Worm (Caenorhabditis elegans) whole organism, mixed stage, embryonic: ENCODE data around the gene F13H10.3.

Experiments used
- M03D4.4 ChIP-seq: sonication (generic microtip); optimal IDR thresholded peaks from 2 replicates; lab custom pipeline; 2017; ENCODE audit warnings: mild to moderate bottlenecking, missing genetic modification characterization, missing compliant biosample characterization
- bed-3 ChIP-seq: fragments of 200-800 bp; sonication (Bioruptor generic); optimal IDR thresholded peaks from 3 replicates; lab custom pipeline; 2018; ENCODE audit warnings: mild to moderate bottlenecking, missing genetic modification characterization, moderate library complexity, missing compliant biosample characterization
- blmp-1 ChIP-seq: fragments of 150-350 bp; optimal IDR thresholded peaks from 2 replicates; lab custom pipeline; 2014; ENCODE audit warnings: missing biosample characterization, missing genetic modification characterization
- ceh-39 ChIP-seq: fragments of 150-350 bp; optimal IDR thresholded peaks from 2 replicates; lab custom pipeline; 2014; ENCODE audit warnings: missing biosample characterization, missing genetic modification characterization
- ceh-43 ChIP-seq: fragments of 200-800 bp; sonication (Bioruptor generic); optimal IDR thresholded peaks from 2 replicates; lab custom pipeline; 2018; ENCODE audit warnings: mild to moderate bottlenecking, missing genetic modification characterization, moderate library complexity, missing compliant biosample characterization
- ceh-83 ChIP-seq: fragments of 200-800 bp; sonication (Bioruptor generic); optimal IDR thresholded peaks from 2 replicates; lab custom pipeline; 2018; ENCODE audit warnings: mild to moderate bottlenecking, missing genetic modification characterization, missing compliant biosample characterization
- ces-1 ChIP-seq: fragments of 150-350 bp; optimal IDR thresholded peaks from 2 replicates; lab custom pipeline; 2014; ENCODE audit warnings: missing biosample characterization, missing genetic modification reagents, missing genetic modification characterization
- cnd-1 ChIP-seq: fragments of 200-800 bp; sonication (Bioruptor generic); optimal IDR thresholded peaks from 2 replicates; lab custom pipeline; 2018; ENCODE audit warnings: mild to moderate bottlenecking, missing genetic modification characterization, missing compliant biosample characterization
- drap-1 ChIP-seq: fragments of 200-800 bp; sonication (Bioruptor generic); optimal IDR thresholded peaks from 3 replicates; lab custom pipeline; 2018; ENCODE audit warnings: mild to moderate bottlenecking, missing genetic modification characterization, missing compliant biosample characterization
- elt-1 ChIP-seq: sonication (generic microtip); optimal IDR thresholded peaks from 2 replicates; lab custom pipeline; 2017; ENCODE audit warnings: missing genetic modification characterization, mild to moderate bottlenecking, missing compliant biosample characterization, antibody characterized with exemption, moderate library complexity, borderline replicate concordance; ENCODE audit not compliant: insufficient read depth
- elt-3 ChIP-seq: fragments of 150-350 bp; optimal IDR thresholded peaks from 2 replicates; lab custom pipeline; 2014; ENCODE audit warnings: missing biosample characterization, missing genetic modification characterization
- flh-1 ChIP-seq: fragments of 200-800 bp; sonication (Bioruptor generic); optimal IDR thresholded peaks from 2 replicates; lab custom pipeline; 2018; ENCODE audit warnings: mild to moderate bottlenecking, missing genetic modification characterization, moderate library complexity, missing compliant biosample characterization
- ham-2 ChIP-seq: fragments of 200-800 bp; sonication (Bioruptor generic); optimal IDR thresholded peaks from 2 replicates; lab custom pipeline; 2018; ENCODE audit warnings: mild to moderate bottlenecking, missing genetic modification characterization, missing compliant biosample characterization
- hlh-1 ChIP-seq: fragments of 150-350 bp; optimal IDR thresholded peaks from 2 replicates; lab custom pipeline; 2014; ENCODE audit warnings: missing biosample characterization, missing genetic modification reagents, missing genetic modification characterization
- lin-13 ChIP-seq: fragments of 150-350 bp; optimal IDR thresholded peaks from 2 replicates; lab custom pipeline; 2014; ENCODE audit warnings: missing biosample characterization, missing genetic modification characterization
- lin-32 ChIP-seq: fragments of 200-800 bp; sonication (Bioruptor generic); optimal IDR thresholded peaks from 2 replicates; lab custom pipeline; 2018; ENCODE audit warnings: mild to moderate bottlenecking, missing genetic modification characterization, missing compliant biosample characterization
- lsy-2 ChIP-seq: fragments of 150-350 bp; optimal IDR thresholded peaks from 2 replicates; lab custom pipeline; 2014; ENCODE audit warnings: missing biosample characterization, missing genetic modification characterization
- mab-5 ChIP-seq: fragments of 150-350 bp; optimal IDR thresholded peaks from 2 replicates; lab custom pipeline; 2014; ENCODE audit warnings: missing biosample characterization, missing genetic modification characterization
- mep-1 ChIP-seq: fragments of 150-350 bp; optimal IDR thresholded peaks from 2 replicates; lab custom pipeline; 2017; ENCODE audit warnings: missing biosample characterization, missing genetic modification reagents, missing genetic modification characterization, inconsistent platforms
- mls-2 ChIP-seq: sonication (generic microtip); optimal IDR thresholded peaks from 2 replicates; lab custom pipeline; 2016; ENCODE audit warnings: mild to moderate bottlenecking, missing genetic modification characterization, moderate library complexity, missing compliant biosample characterization
- nhr-12 ChIP-seq: fragments of 150-350 bp; optimal IDR thresholded peaks from 2 replicates; lab custom pipeline; 2014; ENCODE audit warnings: missing biosample characterization, missing genetic modification characterization
- nhr-2 ChIP-seq: fragments of 150-350 bp; optimal IDR thresholded peaks from 2 replicates; lab custom pipeline; 2014; ENCODE audit warnings: missing biosample characterization, missing genetic modification characterization
- nhr-237 ChIP-seq: fragments of 150-350 bp; optimal IDR thresholded peaks from 2 replicates; lab custom pipeline; 2014; ENCODE audit warnings: missing biosample characterization, missing genetic modification characterization
- nhr-28 ChIP-seq: fragments of 150-350 bp; optimal IDR thresholded peaks from 2 replicates; lab custom pipeline; 2014; ENCODE audit warnings: missing biosample characterization, missing genetic modification characterization
- nhr-76 ChIP-seq: sonication (generic microtip); optimal IDR thresholded peaks from 2 replicates; lab custom pipeline; 2017; ENCODE audit warnings: missing biosample characterization, missing genetic modification characterization
- pha-4 ChIP-seq: fragments of 150-350 bp; optimal IDR thresholded peaks from 2 replicates; lab custom pipeline; 2018; ENCODE audit warnings: missing biosample characterization, missing genetic modification reagents, missing genetic modification characterization
- sem-2 ChIP-seq: fragments of 200-800 bp; sonication (Bioruptor generic); optimal IDR thresholded peaks from 2 replicates; lab custom pipeline; 2018; ENCODE audit warnings: mild to moderate bottlenecking, missing genetic modification characterization, missing compliant biosample characterization
- snpc-4 ChIP-seq: fragments of 150-350 bp; optimal IDR thresholded peaks from 2 replicates; lab custom pipeline; 2014; ENCODE audit warnings: missing biosample characterization, missing genetic modification characterization
- sptf-1 ChIP-seq: sonication (generic microtip); optimal IDR thresholded peaks from 2 replicates; lab custom pipeline; 2017; ENCODE audit warnings: mild to moderate bottlenecking, missing genetic modification characterization, moderate library complexity, missing compliant biosample characterization
- tbx-8 ChIP-seq: fragments of 200-800 bp; sonication (Bioruptor generic); optimal IDR thresholded peaks from 2 replicates; lab custom pipeline; 2018; ENCODE audit warnings: mild to moderate bottlenecking, missing genetic modification characterization, moderate library complexity, missing compliant biosample characterization
- unc-120 ChIP-seq: sonication (generic microtip); optimal IDR thresholded peaks from 2 replicates; lab custom pipeline; 2017; ENCODE audit warnings: missing genetic modification characterization, missing compliant biosample characterization; ENCODE audit not compliant: poor library complexity, severe bottlenecking
- unc-39 ChIP-seq: fragments of 150-350 bp; optimal IDR thresholded peaks from 2 replicates; lab custom pipeline; 2014; ENCODE audit warnings: missing biosample characterization, missing genetic modification characterization
- unc-62 ChIP-seq: fragments of 150-350 bp; optimal IDR thresholded peaks from 2 replicates; lab custom pipeline; 2014; ENCODE audit warnings: missing biosample characterization, missing genetic modification reagents, missing genetic modification characterization
- zip-8 ChIP-seq: fragments of 150-350 bp; optimal IDR thresholded peaks from 2 replicates; lab custom pipeline; 2014; ENCODE audit warnings: missing biosample characterization, missing genetic modification characterization
- ztf-11 ChIP-seq: fragments of 150-350 bp; optimal IDR thresholded peaks from 2 replicates; lab custom pipeline; 2014; ENCODE audit warnings: missing biosample characterization, missing genetic modification characterization

The F13H10.3 gene

DNA sequence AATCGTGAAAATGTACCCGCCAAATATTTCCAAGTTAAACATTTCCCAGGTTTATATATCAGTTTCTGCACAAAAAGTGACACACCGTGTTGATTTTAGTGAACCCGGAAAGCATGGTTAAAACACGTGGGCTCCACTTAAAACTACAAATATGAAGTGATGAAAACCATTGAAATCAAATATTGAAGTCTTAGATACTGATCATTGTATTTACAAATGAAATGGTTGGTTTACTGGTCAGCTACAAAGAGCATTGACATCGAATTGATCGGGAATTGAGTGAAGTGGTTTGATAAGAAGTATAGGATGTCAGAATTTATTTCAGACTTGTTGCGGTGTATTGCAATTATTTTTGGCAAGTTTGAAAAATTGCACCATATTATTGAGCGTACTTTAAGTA lies 13.7 kb upstream of the F13H10.3 start, which contains the start of gene hrg-5:
Gene hrg-5 (minus strand): TSS at position 17 of the 400 bp plus-strand sequence.
- no peak for TF ChIP-seq pha-4 (tag; lab: Kevin White, UChicago)
- TF ChIP-seq tbx-8 (GFP tag; lab: Kevin White, UChicago), result no peak
- TF ChIP-seq lin-32 (GFP tag; lab: Kevin White, UChicago), result no peak
- TF ChIP-seq, all 35 proteins: peak for 0

DNA sequence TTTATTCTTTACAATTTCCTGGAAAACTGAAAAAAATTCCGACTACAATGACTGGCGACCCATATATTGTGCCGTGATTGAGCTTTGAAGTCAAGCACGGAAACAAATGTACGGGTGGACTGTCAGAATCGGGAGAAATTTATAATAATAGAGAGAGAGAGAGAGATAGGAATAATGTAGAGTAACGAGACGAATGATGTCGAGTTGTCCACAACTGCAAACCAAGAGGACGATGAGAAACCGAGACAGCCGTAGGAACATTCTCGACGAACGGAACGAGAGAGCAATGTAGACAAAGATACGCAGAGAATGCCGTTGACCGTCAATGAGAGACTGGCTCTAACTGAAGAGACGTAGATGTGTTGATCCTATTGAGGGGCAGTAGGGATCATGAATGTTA lies 11.8 kb upstream of the F13H10.3 start:
- TF ChIP-seq nhr-237 (tag; lab: Kevin White, UChicago) (no peak), unc-62 (peak; percentile 98), M03D4.4 (tag; lab: Kevin White, UChicago) (peak; percentile 23), ceh-39 (tag; lab: Kevin White, UChicago) (peak; percentile 69), tbx-8 (GFP tag; lab: Kevin White, UChicago) (no peak), hlh-1 (peak; percentile 6), snpc-4 (tag; lab: Kevin White, UChicago) (no peak), ceh-83 (GFP tag; lab: Kevin White, UChicago) (no peak), drap-1 (peak; percentile 1), nhr-28 (tag; lab: Kevin White, UChicago) (no peak), bed-3 (GFP tag; lab: Kevin White, UChicago) (no peak), sem-2 (GFP tag; lab: Kevin White, UChicago) (no peak), cnd-1 (tag; lab: Kevin White, UChicago) (peak; percentile 35), nhr-12 (tag; lab: Kevin White, UChicago) (no peak), unc-39 (tag; lab: Kevin White, UChicago) (no peak), nhr-76 (tag; lab: Kevin White, UChicago) (no peak), zip-8 (tag; lab: Kevin White, UChicago) (no peak), lsy-2 (tag; lab: Kevin White, UChicago) (peak; percentile 71), mep-1 (tag; lab: Kevin White, UChicago) (peak; percentile 80), elt-3 (peak; percentile 38), flh-1 (GFP tag; lab: Kevin White, UChicago) (no peak), ham-2 (GFP tag; lab: Kevin White, UChicago) (no peak), mls-2 (tag; lab: Kevin White, UChicago) (peak; percentile 84), blmp-1 (no peak), nhr-2 (tag; lab: Kevin White, UChicago) (no peak), ces-1 (GFP tag; lab: Kevin White, UChicago) (peak; percentile 72), elt-1 (tag; lab: Kevin White, UChicago) (peak; percentile 72), lin-13 (tag; lab: Kevin White, UChicago) (peak; percentile 90), ztf-11 (tag; lab: Kevin White, UChicago) (no peak), sptf-1 (tag; lab: Kevin White, UChicago) (no peak), unc-120 (peak; percentile 42), mab-5 (tag; lab: Kevin White, UChicago) (no peak), pha-4 (tag; lab: Kevin White, UChicago) (peak; percentile 97), ceh-43 (GFP tag; lab: Kevin White, UChicago) (no peak), lin-32 (GFP tag; lab: Kevin White, UChicago) (peak; percentile 5)

DNA sequence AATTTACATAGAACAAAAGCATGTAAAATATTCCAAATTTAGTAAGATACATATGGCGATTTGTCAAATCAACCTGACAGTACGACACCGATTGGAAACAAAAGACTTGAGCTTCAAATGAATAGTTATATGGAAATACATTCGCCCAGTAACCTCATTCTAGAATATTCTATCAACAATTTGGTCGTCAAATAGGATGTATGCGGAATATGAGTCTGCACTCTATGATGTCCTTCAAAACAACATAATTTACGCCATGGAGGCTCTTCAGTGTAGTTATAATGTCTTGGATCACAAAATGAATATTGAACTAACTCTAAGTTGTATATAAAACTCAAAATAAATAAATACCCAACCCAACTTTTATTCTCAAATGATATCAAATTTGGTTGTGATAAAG lies 10.9 kb upstream of the F13H10.3 start:
- TF ChIP-seq ces-1 (GFP tag; lab: Kevin White, UChicago) (peak; percentile 44), bed-3 (GFP tag; lab: Kevin White, UChicago) (no peak), unc-120 (no peak), nhr-76 (tag; lab: Kevin White, UChicago) (no peak), drap-1 (no peak), ceh-39 (tag; lab: Kevin White, UChicago) (peak; percentile 35), pha-4 (tag; lab: Kevin White, UChicago) (peak; percentile 7), tbx-8 (GFP tag; lab: Kevin White, UChicago) (no peak)

DNA sequence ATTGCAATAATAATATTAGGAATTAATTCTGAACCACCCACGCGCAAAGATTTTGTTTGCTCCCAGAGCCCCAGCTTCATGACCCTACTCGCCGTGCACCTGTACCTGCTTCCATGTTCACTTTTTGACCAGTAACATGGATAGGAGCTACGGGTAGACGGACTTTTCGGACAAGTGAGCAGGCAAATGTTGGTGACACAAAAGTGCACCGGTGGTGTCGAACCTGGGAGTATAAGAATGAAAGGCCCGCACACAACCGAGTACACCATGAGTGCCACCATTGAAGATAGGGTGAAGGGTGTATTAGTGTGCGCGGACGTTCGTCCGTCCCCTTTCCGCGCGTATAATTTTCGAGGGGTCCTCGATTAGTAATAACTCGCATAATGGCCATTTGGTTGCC lies 10.2 kb upstream of the F13H10.3 start:
- peak; percentile 88 for TF ChIP-seq unc-39 (tag; lab: Kevin White, UChicago)
- TF ChIP-seq sem-2 (GFP tag; lab: Kevin White, UChicago), result peak; percentile 98
- TF ChIP-seq drap-1, result peak; percentile 99
- TF ChIP-seq tbx-8 (GFP tag; lab: Kevin White, UChicago), result peak; percentile 98
- TF ChIP-seq nhr-237 (tag; lab: Kevin White, UChicago), result no peak
- peak; percentile 89 for TF ChIP-seq ceh-39 (tag; lab: Kevin White, UChicago)
- TF ChIP-seq elt-3, result peak; percentile 5
- peak; percentile 79 for TF ChIP-seq hlh-1
- TF ChIP-seq mls-2 (tag; lab: Kevin White, UChicago), result peak; percentile 100
- TF ChIP-seq ceh-83 (GFP tag; lab: Kevin White, UChicago), result peak; percentile 100
- peak; percentile 76 for TF ChIP-seq mab-5 (tag; lab: Kevin White, UChicago)
- TF ChIP-seq cnd-1 (tag; lab: Kevin White, UChicago), result peak; percentile 99
- peak; percentile 95 for TF ChIP-seq ham-2 (GFP tag; lab: Kevin White, UChicago)
- peak; percentile 58 for TF ChIP-seq ces-1 (GFP tag; lab: Kevin White, UChicago)
- TF ChIP-seq lsy-2 (tag; lab: Kevin White, UChicago), result peak; percentile 48
- TF ChIP-seq pha-4 (tag; lab: Kevin White, UChicago), result peak; percentile 93
- peak; percentile 76 for TF ChIP-seq nhr-76 (tag; lab: Kevin White, UChicago)
- peak; percentile 98 for TF ChIP-seq lin-32 (GFP tag; lab: Kevin White, UChicago)
- TF ChIP-seq nhr-2 (tag; lab: Kevin White, UChicago), result peak; percentile 87
- TF ChIP-seq sptf-1 (tag; lab: Kevin White, UChicago), result peak; percentile 99
- TF ChIP-seq lin-13 (tag; lab: Kevin White, UChicago), result peak; percentile 91
- peak; percentile 84 for TF ChIP-seq nhr-28 (tag; lab: Kevin White, UChicago)
- peak; percentile 95 for TF ChIP-seq bed-3 (GFP tag; lab: Kevin White, UChicago)
- TF ChIP-seq mep-1 (tag; lab: Kevin White, UChicago), result peak; percentile 96
- TF ChIP-seq elt-1 (tag; lab: Kevin White, UChicago), result peak; percentile 2
- peak; percentile 99 for TF ChIP-seq M03D4.4 (tag; lab: Kevin White, UChicago)
- no peak for TF ChIP-seq snpc-4 (tag; lab: Kevin White, UChicago)
- TF ChIP-seq unc-120, result peak; percentile 99
- peak; percentile 88 for TF ChIP-seq unc-62
- peak; percentile 96 for TF ChIP-seq ceh-43 (GFP tag; lab: Kevin White, UChicago)
- peak; percentile 93 for TF ChIP-seq ztf-11 (tag; lab: Kevin White, UChicago)
- TF ChIP-seq blmp-1, result no peak
- no peak for TF ChIP-seq zip-8 (tag; lab: Kevin White, UChicago)
- peak; percentile 97 for TF ChIP-seq nhr-12 (tag; lab: Kevin White, UChicago)
- peak; percentile 95 for TF ChIP-seq flh-1 (GFP tag; lab: Kevin White, UChicago)
